Fruit fly (Drosophila melanogaster) whole organism, embryonic: ENCODE data around the gene CG7728.
A peak's percentile ranks its signal among the peaks of the same experiment; 100 is the strongest.

Experiments
- Ada2b ChIP-seq: fragments of 200-800 bp; sonication (Bioruptor generic); IDR thresholded peaks from 2 replicates; pipeline ENCODE4 v1.3.6; 2022; ENCODE audit warnings: missing biosample characterization, missing genetic modification characterization
- B-H1 ChIP-seq: fragments of 200-800 bp; sonication (Bioruptor generic); IDR thresholded peaks from 3 replicates; pipeline ENCODE4 v1.3.6; 2022; ENCODE audit warnings: missing biosample characterization, missing genetic modification characterization
- Blimp-1 ChIP-seq: fragments of 200-800 bp; sonication (Bioruptor generic); optimal IDR thresholded peaks from 3 replicates; lab custom pipeline; 2018; ENCODE audit warnings: missing biosample characterization, missing genetic modification characterization, mild to moderate bottlenecking, moderate library complexity, missing genetic modification reagents
- CG10431 ChIP-seq: fragments of 200-800 bp; sonication (Bioruptor generic); optimal IDR thresholded peaks from 3 replicates; lab custom pipeline; 2018; ENCODE audit warnings: missing biosample characterization, mild to moderate bottlenecking, missing genetic modification characterization
- CG11456 ChIP-seq: fragments of 200-800 bp; sonication (Bioruptor generic); IDR thresholded peaks from 3 replicates; pipeline ENCODE4 v1.3.6; 2022; ENCODE audit warnings: missing biosample characterization, missing genetic modification characterization
- CG12236 ChIP-seq: fragments of 200-800 bp; sonication (Bioruptor generic); optimal IDR thresholded peaks from 2 replicates; lab custom pipeline; 2016; ENCODE audit warnings: missing biosample characterization, missing genetic modification characterization
- CG12299 ChIP-seq: fragments of 200-800 bp; sonication (Bioruptor generic); optimal IDR thresholded peaks from 2 replicates; lab custom pipeline; 2018; ENCODE audit warnings: missing biosample characterization, mild to moderate bottlenecking, missing genetic modification characterization
- CG12942 ChIP-seq: fragments of 200-800 bp; sonication (Bioruptor generic); optimal IDR thresholded peaks from 3 replicates; lab custom pipeline; 2016; ENCODE audit warnings: missing biosample characterization, missing genetic modification characterization
- CG13775 ChIP-seq: fragments of 200-800 bp; sonication (Bioruptor generic); optimal IDR thresholded peaks from 3 replicates; lab custom pipeline; 2017; ENCODE audit warnings: missing biosample characterization, mild to moderate bottlenecking, missing genetic modification characterization
- CG15073 ChIP-seq: fragments of 200-800 bp; sonication (Bioruptor generic); optimal IDR thresholded peaks from 2 replicates; lab custom pipeline; 2016; ENCODE audit warnings: missing biosample characterization, missing genetic modification characterization
- CG16815 ChIP-seq: fragments of 200-800 bp; sonication (Bioruptor generic); optimal IDR thresholded peaks from 3 replicates; lab custom pipeline; 2017; ENCODE audit warnings: missing biosample characterization, mild to moderate bottlenecking, missing genetic modification characterization
- CG2889 ChIP-seq: fragments of 200-800 bp; sonication (Bioruptor generic); IDR thresholded peaks from 3 replicates; pipeline ENCODE4 v1.3.6; 2022; ENCODE audit warnings: missing biosample characterization, missing genetic modification characterization
- CG3995 ChIP-seq: fragments of 200-800 bp; sonication (Bioruptor generic); optimal IDR thresholded peaks from 3 replicates; lab custom pipeline; 2016; ENCODE audit warnings: missing biosample characterization, missing genetic modification characterization
- CG42726 ChIP-seq: fragments of 200-800 bp; sonication (Bioruptor generic); IDR thresholded peaks from 2 replicates; pipeline ENCODE4 v1.3.6; 2022; ENCODE audit warnings: missing biosample characterization, missing genetic modification characterization; ENCODE audit not compliant: partially characterized antibody
- CG7839 ChIP-seq: fragments of 200-800 bp; sonication (Bioruptor generic); optimal IDR thresholded peaks from 3 replicates; lab custom pipeline; 2018; ENCODE audit warnings: missing biosample characterization, mild to moderate bottlenecking, missing genetic modification characterization, moderate library complexity
- CG7987 ChIP-seq: fragments of 200-800 bp; sonication (Bioruptor generic); optimal IDR thresholded peaks from 2 replicates; lab custom pipeline; 2018; ENCODE audit warnings: missing biosample characterization, mild to moderate bottlenecking, missing genetic modification characterization, moderate library complexity
- CG8388 ChIP-seq: fragments of 200-800 bp; sonication (Bioruptor generic); optimal IDR thresholded peaks from 2 replicates; lab custom pipeline; 2019; ENCODE audit warnings: missing biosample characterization, mild to moderate bottlenecking, missing genetic modification characterization, moderate library complexity
- CG8924 ChIP-seq: fragments of 200-800 bp; optimal IDR thresholded peaks from 3 replicates; lab custom pipeline; 2019; ENCODE audit warnings: missing biosample characterization, mild to moderate bottlenecking, missing genetic modification characterization, moderate library complexity
- CG9609 ChIP-seq: fragments of 200-800 bp; sonication (Bioruptor generic); optimal IDR thresholded peaks from 3 replicates; lab custom pipeline; 2016; ENCODE audit warnings: missing biosample characterization, missing genetic modification characterization
- CoRest ChIP-seq: fragments of 200-800 bp; sonication (Bioruptor generic); optimal IDR thresholded peaks from 3 replicates; lab custom pipeline; 2018; ENCODE audit warnings: missing biosample characterization, mild to moderate bottlenecking, missing genetic modification characterization, moderate library complexity
- D ChIP-seq, 2 experiments: fragments of 200-800 bp in 1 of 2; fragments of >200 bp in 1 of 2; sonication (Bioruptor generic) in 1 of 2; optimal IDR thresholded peaks; 2 replicates in 1 of 2; 3 replicates in 1 of 2; lab custom pipeline; 2017; ENCODE audit warnings: mild to moderate bottlenecking in 1 of 2, missing biosample characterization in 1 of 2, missing genetic modification characterization in 1 of 2, missing genetic modification reagents in 1 of 2
- Dad ChIP-seq: fragments of 200-800 bp; sonication (Bioruptor generic); optimal IDR thresholded peaks from 3 replicates; lab custom pipeline; 2016; ENCODE audit warnings: missing biosample characterization, missing genetic modification characterization
- ERR ChIP-seq: fragments of 200-800 bp; sonication (Bioruptor generic); optimal IDR thresholded peaks from 2 replicates; lab custom pipeline; 2016; ENCODE audit warnings: missing biosample characterization, missing genetic modification characterization
- Eip74EF ChIP-seq, 2 experiments: fragments of 200-800 bp in 1 of 2; fragments of >200 bp in 1 of 2; sonication (Bioruptor generic) in 1 of 2; optimal IDR thresholded peaks; 2 replicates each; lab custom pipeline; 2017 to 2019; ENCODE audit warnings: missing biosample characterization in 2 of 2, missing genetic modification characterization in 2 of 2, mild to moderate bottlenecking in 1 of 2, moderate library complexity in 1 of 2
- Ets97D ChIP-seq: fragments of 200-800 bp; sonication (Bioruptor generic); optimal IDR thresholded peaks from 3 replicates; lab custom pipeline; 2016; ENCODE audit warnings: missing biosample characterization, missing genetic modification characterization
- H2.0 ChIP-seq: fragments of 200-800 bp; sonication (Bioruptor generic); IDR thresholded peaks from 2 replicates; pipeline ENCODE4 v1.3.6; 2022; ENCODE audit warnings: missing biosample characterization, missing genetic modification characterization
- Hr78 ChIP-seq, 2 experiments: fragments of 200-800 bp in 1 of 2; fragments of >200 bp in 1 of 2; sonication (Bioruptor generic) in 1 of 2; optimal IDR thresholded peaks; 2 replicates each; lab custom pipeline; 2017 to 2019; ENCODE audit warnings: missing biosample characterization in 2 of 2, missing genetic modification characterization in 2 of 2, mild to moderate bottlenecking in 1 of 2, moderate library complexity in 1 of 2
- Lhr ChIP-seq: fragments of 200-800 bp; sonication (Bioruptor generic); optimal IDR thresholded peaks from 3 replicates; lab custom pipeline; 2017; ENCODE audit warnings: mild to moderate bottlenecking, missing biosample characterization, missing genetic modification reagents, missing genetic modification characterization
- NC2β ChIP-seq: fragments of 200-800 bp; sonication (Bioruptor generic); optimal IDR thresholded peaks from 2 replicates; lab custom pipeline; 2016; ENCODE audit warnings: missing biosample characterization, missing genetic modification characterization
- Sox100B ChIP-seq: fragments of 200-800 bp; sonication (Bioruptor generic); optimal IDR thresholded peaks from 3 replicates; lab custom pipeline; 2018; ENCODE audit warnings: missing biosample characterization, mild to moderate bottlenecking, missing genetic modification characterization
- Xrp1 ChIP-seq: fragments of 200-800 bp; sonication (Bioruptor generic); IDR thresholded peaks from 2 replicates; pipeline ENCODE4 v1.3.6; 2022; ENCODE audit warnings: missing biosample characterization, missing genetic modification characterization
- bowl ChIP-seq: fragments of 200-800 bp; sonication (Bioruptor generic); IDR thresholded peaks from 2 replicates; pipeline ENCODE4 v1.3.6; 2022; ENCODE audit warnings: missing biosample characterization, missing genetic modification characterization
- chinmo ChIP-seq: fragments of 200-800 bp; sonication (Bioruptor generic); IDR thresholded peaks from 4 replicates; pipeline ENCODE4 v1.3.6; 2022; ENCODE audit warnings: missing biosample characterization, missing genetic modification characterization; ENCODE audit not compliant: partially characterized antibody
- corto ChIP-seq: fragments of 200-800 bp; sonication (Bioruptor generic); optimal IDR thresholded peaks from 2 replicates; lab custom pipeline; 2016; ENCODE audit warnings: missing biosample characterization, mild to moderate bottlenecking, missing genetic modification characterization, moderate library complexity
- crp ChIP-seq, 2 experiments: fragments of 200-800 bp; sonication (Bioruptor generic); optimal IDR thresholded peaks; 2 replicates in 1 of 2; 3 replicates in 1 of 2; lab custom pipeline; 2017; ENCODE audit warnings: missing biosample characterization in 2 of 2, missing genetic modification characterization in 2 of 2, mild to moderate bottlenecking in 1 of 2, moderate library complexity in 1 of 2
- cwo ChIP-seq: fragments of 200-800 bp; sonication (Bioruptor generic); optimal IDR thresholded peaks from 3 replicates; lab custom pipeline; 2017; ENCODE audit warnings: missing biosample characterization, missing genetic modification characterization, mild to moderate bottlenecking, moderate library complexity, missing genetic modification reagents
- en ChIP-seq: fragments of 200-800 bp; sonication (Bioruptor generic); optimal IDR thresholded peaks from 2 replicates; lab custom pipeline; 2016; ENCODE audit warnings: missing biosample characterization, missing genetic modification characterization
- fd102C ChIP-seq: fragments of 200-800 bp; sonication (Bioruptor generic); optimal IDR thresholded peaks from 2 replicates; lab custom pipeline; 2018; ENCODE audit warnings: missing biosample characterization, mild to moderate bottlenecking, missing genetic modification characterization, moderate library complexity
- gce ChIP-seq: fragments of 200-800 bp; sonication (Bioruptor generic); IDR thresholded peaks from 3 replicates; pipeline ENCODE4 v1.3.6; 2022; ENCODE audit warnings: missing biosample characterization, missing genetic modification characterization
- insv ChIP-seq, 2 experiments: fragments of 200-800 bp; sonication (Bioruptor generic); optimal IDR thresholded peaks; 3 replicates each; lab custom pipeline; 2016 to 2018; ENCODE audit warnings: missing biosample characterization in 2 of 2, missing genetic modification characterization in 2 of 2
- kni ChIP-seq: fragments of 200-800 bp; sonication (Bioruptor generic); optimal IDR thresholded peaks from 3 replicates; lab custom pipeline; 2017; ENCODE audit warnings: mild to moderate bottlenecking, missing biosample characterization, missing genetic modification reagents, missing genetic modification characterization
- mirr ChIP-seq: fragments of 200-800 bp; sonication (Bioruptor generic); optimal IDR thresholded peaks from 3 replicates; lab custom pipeline; 2018; ENCODE audit warnings: missing biosample characterization, mild to moderate bottlenecking, missing genetic modification characterization
- oc ChIP-seq: fragments of 200-800 bp; sonication (Bioruptor generic); optimal IDR thresholded peaks from 2 replicates; lab custom pipeline; 2018; ENCODE audit warnings: missing biosample characterization, mild to moderate bottlenecking, missing genetic modification characterization, moderate library complexity
- ranshi ChIP-seq: fragments of 200-800 bp; sonication (Bioruptor generic); IDR thresholded peaks from 2 replicates; pipeline ENCODE4 v1.3.6; 2022; ENCODE audit warnings: missing biosample characterization, missing genetic modification characterization
- stwl ChIP-seq: fragments of 200-800 bp; sonication (Bioruptor generic); optimal IDR thresholded peaks from 3 replicates; lab custom pipeline; 2018; ENCODE audit warnings: missing biosample characterization, mild to moderate bottlenecking, missing genetic modification characterization, moderate library complexity
- tin ChIP-seq: fragments of 200-800 bp; sonication (Bioruptor generic); optimal IDR thresholded peaks from 3 replicates; lab custom pipeline; 2016; ENCODE audit warnings: missing biosample characterization, missing genetic modification characterization
- usp ChIP-seq: fragments of >200 bp; optimal IDR thresholded peaks from 2 replicates; lab custom pipeline; 2017; ENCODE audit warnings: missing biosample characterization, missing genetic modification characterization
- vvl ChIP-seq: fragments of 200-800 bp; sonication (Bioruptor generic); IDR thresholded peaks from 2 replicates; pipeline ENCODE4 v1.3.6; 2022; ENCODE audit warnings: missing biosample characterization, missing genetic modification characterization
- wek ChIP-seq: fragments of 200-800 bp; sonication (Bioruptor generic); optimal IDR thresholded peaks from 3 replicates; lab custom pipeline; 2018; ENCODE audit warnings: missing biosample characterization, mild to moderate bottlenecking, missing genetic modification characterization, moderate library complexity
- yki ChIP-seq: fragments of >200 bp; optimal IDR thresholded peaks from 3 replicates; lab custom pipeline; 2018

CG7728 gene

DNA sequence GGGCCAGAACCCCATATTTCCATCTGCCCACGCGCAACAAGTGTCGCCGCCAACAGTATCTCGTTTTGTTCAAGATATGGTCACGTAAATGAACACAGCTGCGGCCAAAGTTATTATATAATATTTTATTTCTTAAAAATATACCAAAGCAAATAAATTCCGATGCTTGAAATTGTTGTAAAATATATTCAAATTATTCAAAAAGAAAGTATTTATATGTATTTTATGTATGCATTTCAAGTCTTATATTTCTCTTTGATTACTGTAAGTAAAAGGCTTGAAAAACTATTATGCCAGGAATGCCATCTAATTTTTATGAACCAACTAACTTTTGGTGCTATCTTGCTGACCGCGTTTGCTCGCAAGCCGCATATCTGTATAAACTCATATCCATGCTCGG is 27.2 kb upstream of the CG7728 start (continued):
- TF ChIP-seq NC2β (no peak), CG7987 (no peak), ERR (no peak), kni (GFP tag; lab: Kevin White, UChicago) (no peak), CG2889 (no peak), Hr78 (GFP tag; optimal IDR thresholded peaks at IDR 0.05; lab: Kevin White, UChicago) (peak in 1 of 2 experiments; percentile 9), ranshi (GFP tag; lab: Robert Waterston, UW) (no peak), Dad (no peak), Sox100B (GFP tag; lab: Kevin White, UChicago) (no peak), corto (GFP tag; lab: Kevin White, UChicago) (no peak), CG8388 (peak; percentile 13), CG11456 (GFP tag; lab: Robert Waterston, UW) (no peak), Lhr (GFP tag; lab: Kevin White, UChicago) (no peak), CG9609 (GFP tag; lab: Kevin White, UChicago) (no peak), gce (no peak), tin (GFP tag; lab: Kevin White, UChicago) (no peak), H2.0 (GFP tag; lab: Robert Waterston, UW) (no peak), CG12236 (GFP tag; lab: Kevin White, UChicago) (no peak), bowl (GFP tag; lab: Robert Waterston, UW) (no peak), CG8924 (no peak), usp (no peak), CG12942 (no peak), wek (GFP tag; lab: Kevin White, UChicago) (no peak), insv (GFP tag; optimal IDR thresholded peaks at IDR 0.05; lab: Kevin White, UChicago) (no peak), en (GFP tag; lab: Kevin White, UChicago) (no peak), yki (lab: Kevin White, UChicago) (no peak), Eip74EF (GFP tag; optimal IDR thresholded peaks at IDR 0.05; lab: Kevin White, UChicago) (no peak), CG12299 (no peak), CoRest (tag; lab: Kevin White, UChicago) (no peak), Ada2b (no peak), Blimp-1 (GFP tag; lab: Kevin White, UChicago) (peak; percentile 27), cwo (GFP tag; lab: Kevin White, UChicago) (no peak), mirr (GFP tag; lab: Kevin White, UChicago) (no peak), D (optimal IDR thresholded peaks at IDR 0.05; lab: Kevin White, UChicago) (no peak), D (GFP tag; optimal IDR thresholded peaks at IDR 0.05; lab: Kevin White, UChicago) (no peak), B-H1 (GFP tag; lab: Robert Waterston, UW) (no peak), oc (tag; lab: Kevin White, UChicago) (no peak), CG16815 (GFP tag; lab: Kevin White, UChicago) (no peak), vvl (GFP tag; lab: Robert Waterston, UW) (peak; percentile 22; the same call in 1 of the 2 replicates), Ets97D (GFP tag; lab: Kevin White, UChicago) (no peak), CG3995 (GFP tag; lab: Kevin White, UChicago) (no peak), CG42726 (GFP tag; lab: Robert Waterston, UW) (no peak), CG7839 (tag; lab: Kevin White, UChicago) (peak; percentile 69), CG10431 (no peak), fd102C (GFP tag; lab: Kevin White, UChicago) (no peak), stwl (tag; lab: Kevin White, UChicago) (no peak), CG15073 (GFP tag; lab: Kevin White, UChicago) (no peak), CG13775 (GFP tag; lab: Kevin White, UChicago) (peak; percentile 10), crp (GFP tag; optimal IDR thresholded peaks at IDR 0.05; lab: Kevin White, UChicago) (no peak), chinmo (GFP tag; lab: Robert Waterston, UW) (no peak), Xrp1 (peak; percentile 51; the same call in 1 of the 2 replicates)
